Worm (Caenorhabditis elegans): ENCODE results near the gene nex-1.

ce11 chrIII:5236104-5236503, 10.7 kb downstream of the nex-1 start, which contains the start of gene prx-10:
- no peak for TF ChIP-seq pqm-1 (tag; optimal IDR thresholded peaks at IDR 0.05)
- no peak for TF ChIP-seq ztf-11 (tag; optimal IDR thresholded peaks at IDR 0.05)
- TF ChIP-seq xbp-1 (tag; optimal IDR thresholded peaks at IDR 0.05), result no peak

Data from whole organism, L1 larva.